Worm (Caenorhabditis elegans) whole organism, late embryonic: Measurements from ENCODE around the gene F16G10.10.

Experiments used
- C08G9.2 ChIP-seq: sonication (generic microtip); optimal IDR thresholded peaks from 2 replicates; lab custom pipeline; 2016; ENCODE audit warnings: mild to moderate bottlenecking, missing genetic modification characterization, moderate library complexity, missing compliant biosample characterization
- ama-1 ChIP-seq: fragments of 150-350 bp; optimal IDR thresholded peaks from 2 replicates; lab custom pipeline; 2014
- ceh-6 ChIP-seq: fragments of 200-800 bp; sonication (Bioruptor generic); optimal IDR thresholded peaks from 2 replicates; lab custom pipeline; 2018; ENCODE audit warnings: mild to moderate bottlenecking, missing genetic modification characterization, missing compliant biosample characterization
- gmeb-2 ChIP-seq: sonication (generic microtip); optimal IDR thresholded peaks from 2 replicates; lab custom pipeline; 2016; ENCODE audit warnings: missing genetic modification characterization, inconsistent platforms, missing compliant biosample characterization
- mec-3 ChIP-seq: sonication (generic microtip); optimal IDR thresholded peaks from 2 replicates; lab custom pipeline; 2016; ENCODE audit warnings: borderline replicate concordance, missing genetic modification characterization, missing compliant biosample characterization
- pha-2 ChIP-seq: sonication (generic microtip); optimal IDR thresholded peaks from 2 replicates; lab custom pipeline; 2017; ENCODE audit warnings: mild to moderate bottlenecking, missing genetic modification characterization, missing compliant biosample characterization
- unc-55 ChIP-seq: sonication (generic microtip); optimal IDR thresholded peaks from 2 replicates; lab custom pipeline; 2017; ENCODE audit warnings: missing biosample characterization, missing genetic modification reagents, missing genetic modification characterization

DNA sequence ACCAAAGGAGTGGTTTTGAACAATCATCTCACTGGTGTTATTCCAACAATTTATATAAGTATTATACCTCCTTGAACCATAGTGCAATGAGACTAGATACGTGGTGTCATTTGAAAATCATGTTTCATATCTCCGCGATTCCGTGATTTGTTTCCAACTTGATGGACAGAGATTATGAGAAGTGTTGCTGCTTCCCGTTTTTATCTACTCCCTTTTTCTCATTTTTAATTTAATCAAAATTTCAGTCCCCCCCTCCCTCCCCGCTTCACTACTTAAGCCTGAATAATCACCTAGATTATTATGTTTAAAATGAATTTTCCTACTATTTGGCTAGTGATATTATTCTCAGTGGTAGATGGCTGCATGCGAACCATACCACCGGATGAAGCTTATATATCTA is 18.7 kb downstream of the F16G10.10 start, which contains the start of gene F16G10.3:
- TF ChIP-seq pha-2 (tag; lab: Kevin White, UChicago) = no peak
- TF ChIP-seq ama-1 (lab: Kevin White, UChicago) = no peak
- no peak for TF ChIP-seq C08G9.2 (tag; lab: Kevin White, UChicago)
- TF ChIP-seq gmeb-2 (tag; lab: Kevin White, UChicago) = no peak
- no peak for TF ChIP-seq mec-3
- no peak for TF ChIP-seq ceh-6 (GFP tag; lab: Kevin White, UChicago)
- no peak for TF ChIP-seq unc-55
